Worm (Caenorhabditis elegans) whole organism, early embryonic: ENCODE measurements around the gene Y62E10A.23.

ENCODE experiments used
- F13C5.2 ChIP-seq: sonication (generic microtip); optimal IDR thresholded peaks from 2 replicates; lab custom pipeline; 2017; ENCODE audit warnings: mild to moderate bottlenecking, missing genetic modification characterization, inconsistent platforms, missing compliant biosample characterization
- flt-1 ChIP-seq: fragments of 200-800 bp; sonication (Bioruptor generic); IDR thresholded peaks from 2 replicates; pipeline ENCODE4 v1.3.6; 2022; ENCODE audit warnings: missing genetic modification characterization, missing compliant biosample characterization
- pes-1 ChIP-seq: fragments of 200-800 bp; sonication (Bioruptor generic); IDR thresholded peaks from 2 replicates; pipeline ENCODE4 v1.3.6; 2022; ENCODE audit warnings: missing genetic modification reagents, missing genetic modification characterization, missing compliant biosample characterization
- tra-4 ChIP-seq: sonication (generic microtip); optimal IDR thresholded peaks from 2 replicates; lab custom pipeline; 2017; ENCODE audit warnings: missing genetic modification characterization, missing compliant biosample characterization

ce11 chrIV:13392230-13392629, 6.1 kb downstream of the Y62E10A.23 start:
- TF ChIP-seq flt-1 (GFP tag; lab: Robert Waterston, UW) (no peak), F13C5.2 (tag; lab: Kevin White, UChicago) (no peak), pes-1 (GFP tag; lab: Robert Waterston, UW) (no peak), tra-4 (tag; lab: Kevin White, UChicago) (no peak)
